Fruit fly (Drosophila melanogaster) whole organism, embryonic: ENCODE measurements around the gene CG11241.

Source experiments
- Abd-B ChIP-seq: fragments of 200-800 bp; sonication (Bioruptor generic); optimal IDR thresholded peaks from 2 replicates; lab custom pipeline; 2018; ENCODE audit warnings: missing biosample characterization, mild to moderate bottlenecking, missing genetic modification characterization, moderate library complexity
- Antp ChIP-seq: fragments of 200-800 bp; sonication (Bioruptor generic); optimal IDR thresholded peaks from 3 replicates; lab custom pipeline; 2016; ENCODE audit warnings: missing biosample characterization, missing genetic modification characterization
- CG1024 ChIP-seq: fragments of 200-800 bp; sonication (Bioruptor generic); IDR thresholded peaks from 2 replicates; pipeline ENCODE4 v1.3.6; 2022; ENCODE audit warnings: missing biosample characterization, missing genetic modification characterization
- CG10654 ChIP-seq: fragments of 200-800 bp; sonication (Bioruptor generic); optimal IDR thresholded peaks from 2 replicates; lab custom pipeline; 2016; ENCODE audit warnings: missing biosample characterization, missing genetic modification characterization
- CG12236 ChIP-seq: fragments of 200-800 bp; sonication (Bioruptor generic); optimal IDR thresholded peaks from 2 replicates; lab custom pipeline; 2016; ENCODE audit warnings: missing biosample characterization, missing genetic modification characterization
- CG13894 ChIP-seq: fragments of 200-800 bp; sonication (Bioruptor generic); optimal IDR thresholded peaks from 3 replicates; lab custom pipeline; 2018; ENCODE audit warnings: missing biosample characterization, mild to moderate bottlenecking, missing genetic modification characterization, moderate library complexity
- CG14965 ChIP-seq: fragments of 200-800 bp; sonication (Bioruptor generic); optimal IDR thresholded peaks from 2 replicates; lab custom pipeline; 2016; ENCODE audit warnings: missing biosample characterization, missing genetic modification characterization, borderline replicate concordance
- CG15479 ChIP-seq: fragments of 200-800 bp; sonication (Bioruptor generic); optimal IDR thresholded peaks from 3 replicates; lab custom pipeline; 2019; ENCODE audit warnings: missing biosample characterization, mild to moderate bottlenecking, missing genetic modification characterization, moderate library complexity
- CG16815 ChIP-seq: fragments of 200-800 bp; sonication (Bioruptor generic); optimal IDR thresholded peaks from 3 replicates; lab custom pipeline; 2017; ENCODE audit warnings: missing biosample characterization, mild to moderate bottlenecking, missing genetic modification characterization
- CG17328 ChIP-seq: fragments of 200-800 bp; sonication (Bioruptor generic); IDR thresholded peaks from 2 replicates; pipeline ENCODE4 v1.3.6; 2022; ENCODE audit warnings: missing biosample characterization, missing genetic modification characterization
- CG17361 ChIP-seq: fragments of 200-800 bp; sonication (Bioruptor generic); IDR thresholded peaks from 3 replicates; pipeline ENCODE4 v1.3.6; 2022; ENCODE audit warnings: missing biosample characterization, missing genetic modification characterization
- CG18599 ChIP-seq: fragments of 200-800 bp; sonication (Bioruptor generic); optimal IDR thresholded peaks from 3 replicates; lab custom pipeline; 2017; ENCODE audit warnings: missing biosample characterization, missing genetic modification characterization, mild to moderate bottlenecking, moderate library complexity, missing genetic modification reagents
- CG2199 ChIP-seq: fragments of 200-800 bp; sonication (Bioruptor generic); IDR thresholded peaks from 3 replicates; pipeline ENCODE4 v1.3.6; 2022; ENCODE audit warnings: missing biosample characterization, missing genetic modification characterization
- CG2678 ChIP-seq: fragments of 200-800 bp; sonication (Bioruptor generic); optimal IDR thresholded peaks from 3 replicates; lab custom pipeline; 2019; ENCODE audit warnings: missing biosample characterization, mild to moderate bottlenecking, missing genetic modification characterization, moderate library complexity
- CG2889 ChIP-seq: fragments of 200-800 bp; sonication (Bioruptor generic); IDR thresholded peaks from 3 replicates; pipeline ENCODE4 v1.3.6; 2022; ENCODE audit warnings: missing biosample characterization, missing genetic modification characterization
- CG34224 ChIP-seq: fragments of 200-800 bp; sonication (Bioruptor generic); IDR thresholded peaks from 3 replicates; pipeline ENCODE4 v1.3.6; 2022; ENCODE audit warnings: missing biosample characterization, missing genetic modification characterization; ENCODE audit not compliant: partially characterized antibody
- CG6813 ChIP-seq: fragments of 200-800 bp; sonication (Bioruptor generic); optimal IDR thresholded peaks from 2 replicates; lab custom pipeline; 2017; ENCODE audit warnings: missing biosample characterization, missing genetic modification characterization, mild to moderate bottlenecking, moderate library complexity, missing genetic modification reagents
- CG7745 ChIP-seq: fragments of 200-800 bp; sonication (Bioruptor generic); optimal IDR thresholded peaks from 2 replicates; lab custom pipeline; 2018; ENCODE audit warnings: missing biosample characterization, mild to moderate bottlenecking, missing genetic modification characterization, moderate library complexity
- CG7928 ChIP-seq: fragments of 200-800 bp; sonication (Bioruptor generic); optimal IDR thresholded peaks from 2 replicates; lab custom pipeline; 2017; ENCODE audit warnings: missing biosample characterization, mild to moderate bottlenecking, missing genetic modification characterization
- CG9609 ChIP-seq: fragments of 200-800 bp; sonication (Bioruptor generic); optimal IDR thresholded peaks from 3 replicates; lab custom pipeline; 2016; ENCODE audit warnings: missing biosample characterization, missing genetic modification characterization
- CG9817 ChIP-seq: fragments of 200-800 bp; sonication (Bioruptor generic); optimal IDR thresholded peaks from 2 replicates; lab custom pipeline; 2018; ENCODE audit warnings: missing biosample characterization, mild to moderate bottlenecking, missing genetic modification characterization, moderate library complexity
- CoRest ChIP-seq: fragments of 200-800 bp; sonication (Bioruptor generic); optimal IDR thresholded peaks from 3 replicates; lab custom pipeline; 2018; ENCODE audit warnings: missing biosample characterization, mild to moderate bottlenecking, missing genetic modification characterization, moderate library complexity
- Dbx ChIP-seq: fragments of 200-800 bp; sonication (Bioruptor generic); IDR thresholded peaks from 3 replicates; pipeline ENCODE4 v1.3.6; 2022; ENCODE audit warnings: missing biosample characterization, missing genetic modification characterization
- Deaf1 ChIP-seq: fragments of 200-800 bp; optimal IDR thresholded peaks from 3 replicates; lab custom pipeline; 2019; ENCODE audit warnings: missing biosample characterization, mild to moderate bottlenecking, missing genetic modification characterization, moderate library complexity
- ERR ChIP-seq: fragments of 200-800 bp; sonication (Bioruptor generic); optimal IDR thresholded peaks from 2 replicates; lab custom pipeline; 2016; ENCODE audit warnings: missing biosample characterization, missing genetic modification characterization
- H15 ChIP-seq: fragments of 200-800 bp; sonication (Bioruptor generic); IDR thresholded peaks from 3 replicates; pipeline ENCODE4 v1.3.6; 2022; ENCODE audit warnings: missing biosample characterization, missing genetic modification characterization
- HHEX ChIP-seq: fragments of 200-800 bp; sonication (Bioruptor generic); optimal IDR thresholded peaks from 3 replicates; lab custom pipeline; 2017; ENCODE audit warnings: missing biosample characterization, mild to moderate bottlenecking, missing genetic modification characterization, missing genetic modification reagents
- HLH4C ChIP-seq: fragments of 200-800 bp; sonication (Bioruptor generic); IDR thresholded peaks from 3 replicates; pipeline ENCODE4 v1.3.6; 2022; ENCODE audit warnings: missing biosample characterization, missing genetic modification characterization; ENCODE audit not compliant: partially characterized antibody
- HmgD ChIP-seq: fragments of 200-800 bp; sonication (Bioruptor generic); optimal IDR thresholded peaks from 3 replicates; lab custom pipeline; 2016; ENCODE audit warnings: missing biosample characterization, missing genetic modification characterization
- MESR4 ChIP-seq: fragments of 200-800 bp; sonication (Bioruptor generic); optimal IDR thresholded peaks from 2 replicates; lab custom pipeline; 2018; ENCODE audit warnings: missing biosample characterization, mild to moderate bottlenecking, missing genetic modification characterization, moderate library complexity
- Ptx1 ChIP-seq: fragments of 200-800 bp; sonication (Bioruptor generic); IDR thresholded peaks from 2 replicates; pipeline ENCODE4 v1.3.6; 2022; ENCODE audit warnings: missing biosample characterization, missing genetic modification characterization
- Ravus ChIP-seq: fragments of 200-800 bp; sonication (Bioruptor generic); IDR thresholded peaks from 2 replicates; pipeline ENCODE4 v1.3.6; 2022; ENCODE audit warnings: missing biosample characterization, missing genetic modification characterization
- Rfx ChIP-seq: fragments of 200-800 bp; sonication (Bioruptor generic); IDR thresholded peaks from 2 replicates; pipeline ENCODE4 v1.3.6; 2022; ENCODE audit warnings: missing biosample characterization, missing genetic modification characterization
- Sox100B ChIP-seq: fragments of 200-800 bp; sonication (Bioruptor generic); optimal IDR thresholded peaks from 3 replicates; lab custom pipeline; 2018; ENCODE audit warnings: missing biosample characterization, mild to moderate bottlenecking, missing genetic modification characterization
- Taf1 ChIP-seq: fragments of 200-800 bp; sonication (Bioruptor generic); IDR thresholded peaks from 2 replicates; pipeline ENCODE4 v1.3.6; 2022; ENCODE audit warnings: missing biosample characterization, missing genetic modification characterization
- al ChIP-seq: fragments of 200-800 bp; sonication (Bioruptor generic); IDR thresholded peaks from 2 replicates; pipeline ENCODE4 v1.3.6; 2022; ENCODE audit warnings: missing biosample characterization, missing genetic modification characterization
- bbx ChIP-seq: fragments of 200-800 bp; sonication (Bioruptor generic); IDR thresholded peaks from 2 replicates; pipeline ENCODE4 v1.3.6; 2022; ENCODE audit warnings: missing biosample characterization, missing genetic modification characterization; ENCODE audit not compliant: partially characterized antibody
- caup ChIP-seq: fragments of 200-800 bp; sonication (Bioruptor generic); optimal IDR thresholded peaks from 3 replicates; lab custom pipeline; 2017; ENCODE audit warnings: missing biosample characterization, mild to moderate bottlenecking, missing genetic modification characterization, moderate library complexity; ENCODE audit not compliant: severe bottlenecking
- crc ChIP-seq: fragments of 200-800 bp; sonication (Bioruptor generic); optimal IDR thresholded peaks from 2 replicates; lab custom pipeline; 2016; ENCODE audit warnings: missing biosample characterization, missing genetic modification characterization
- crp ChIP-seq, 2 experiments: fragments of 200-800 bp; sonication (Bioruptor generic); optimal IDR thresholded peaks; 2 replicates in 1 of 2; 3 replicates in 1 of 2; lab custom pipeline; 2017; ENCODE audit warnings: missing biosample characterization in 2 of 2, missing genetic modification characterization in 2 of 2, mild to moderate bottlenecking in 1 of 2, moderate library complexity in 1 of 2
- eyg ChIP-seq: fragments of 200-800 bp; sonication (Bioruptor generic); optimal IDR thresholded peaks from 3 replicates; lab custom pipeline; 2016; ENCODE audit warnings: missing biosample characterization, missing genetic modification characterization
- insv ChIP-seq, 2 experiments: fragments of 200-800 bp; sonication (Bioruptor generic); optimal IDR thresholded peaks; 3 replicates each; lab custom pipeline; 2016 to 2018; ENCODE audit warnings: missing biosample characterization in 2 of 2, missing genetic modification characterization in 2 of 2
- ken ChIP-seq: fragments of 200-800 bp; sonication (Bioruptor generic); IDR thresholded peaks from 3 replicates; pipeline ENCODE4 v1.3.6; 2022; ENCODE audit warnings: missing biosample characterization, missing genetic modification characterization
- kni ChIP-seq: fragments of 200-800 bp; sonication (Bioruptor generic); optimal IDR thresholded peaks from 3 replicates; lab custom pipeline; 2017; ENCODE audit warnings: mild to moderate bottlenecking, missing biosample characterization, missing genetic modification reagents, missing genetic modification characterization
- nau ChIP-seq: fragments of 200-800 bp; sonication (Bioruptor generic); optimal IDR thresholded peaks from 3 replicates; lab custom pipeline; 2017; ENCODE audit warnings: missing biosample characterization, mild to moderate bottlenecking, missing genetic modification characterization, missing genetic modification reagents
- repo ChIP-seq: fragments of 200-800 bp; sonication (Bioruptor generic); optimal IDR thresholded peaks from 2 replicates; lab custom pipeline; 2016; ENCODE audit warnings: missing biosample characterization, missing genetic modification characterization
- sens-2 ChIP-seq: fragments of 200-800 bp; sonication (Bioruptor generic); IDR thresholded peaks from 2 replicates; pipeline ENCODE4 v1.3.6; 2022; ENCODE audit warnings: missing biosample characterization, missing genetic modification characterization
- trh ChIP-seq: fragments of 200-800 bp; sonication (Bioruptor generic); optimal IDR thresholded peaks from 2 replicates; lab custom pipeline; 2016; ENCODE audit warnings: missing biosample characterization, missing genetic modification characterization

CG11241 gene

dm6 chr3L:22741389-22742120 lies 3.3 kb upstream of the CG11241 start, which contains the start of gene CG7369 (continued):
- peak; percentile 90 for TF ChIP-seq CG18599
- TF ChIP-seq CG34224 (GFP tag; lab: Robert Waterston, UW) = peak; percentile 59; the same call in 2 of the 3 replicates
- TF ChIP-seq Deaf1 (tag; lab: Kevin White, UChicago) = peak; percentile 56
- peak; percentile 85 for TF ChIP-seq Ptx1 (GFP tag; lab: Robert Waterston, UW)
- peak; percentile 74 for TF ChIP-seq ken (GFP tag; lab: Robert Waterston, UW)
- no peak for TF ChIP-seq Taf1 (GFP tag; lab: Robert Waterston, UW)
- peak; percentile 60 for TF ChIP-seq repo (GFP tag; lab: Kevin White, UChicago)
- no peak for TF ChIP-seq CG7745 (tag; lab: Kevin White, UChicago)
- TF ChIP-seq ERR = peak; percentile 61
- TF ChIP-seq CG2889 (GFP tag; lab: Robert Waterston, UW) = peak; percentile 70; the same call in 1 of the 3 replicates
- peak; percentile 24; the same call in 1 of the 2 replicates for TF ChIP-seq bbx (GFP tag; lab: Robert Waterston, UW)
- peak; percentile 20 for TF ChIP-seq CG14965 (GFP tag; lab: Kevin White, UChicago)
- peak; percentile 84 for TF ChIP-seq caup
- no peak; the same call in 1 of the 2 replicates for TF ChIP-seq Ravus
- TF ChIP-seq kni (GFP tag; lab: Kevin White, UChicago) = peak; percentile 64
- TF ChIP-seq CG16815 (GFP tag; lab: Kevin White, UChicago) = peak; percentile 88
- peak; percentile 86 for TF ChIP-seq CG9817 (tag; lab: Kevin White, UChicago)
- TF ChIP-seq eyg (GFP tag; lab: Kevin White, UChicago) = peak; percentile 36
- TF ChIP-seq nau (GFP tag; lab: Kevin White, UChicago) = peak; percentile 46
- TF ChIP-seq CG17361 = peak; percentile 93
- no peak for TF ChIP-seq HmgD (GFP tag; lab: Kevin White, UChicago)
- peak; percentile 81 for TF ChIP-seq CG13894 (tag; lab: Kevin White, UChicago)
- peak in 1 of 2 experiments; percentile 68 for TF ChIP-seq insv (GFP tag; optimal IDR thresholded peaks at IDR 0.05; lab: Kevin White, UChicago)
- TF ChIP-seq Antp (GFP tag; lab: Kevin White, UChicago) = peak; percentile 85
- peak; percentile 73 for TF ChIP-seq HLH4C (GFP tag; lab: Robert Waterston, UW)
- peak; percentile 81 for TF ChIP-seq CG2678 (tag; lab: Kevin White, UChicago)
- peak; percentile 80 for TF ChIP-seq HHEX (GFP tag; lab: Kevin White, UChicago)
- peak; percentile 87 for TF ChIP-seq Abd-B (GFP tag; lab: Kevin White, UChicago)
- no peak; the same call in 1 of the 2 replicates for TF ChIP-seq CG1024 (GFP tag; lab: Robert Waterston, UW)
- TF ChIP-seq CG6813 (GFP tag; lab: Kevin White, UChicago) = no peak
- TF ChIP-seq Sox100B (GFP tag; lab: Kevin White, UChicago) = peak; percentile 81
- peak; percentile 26; the same call in 1 of the 2 replicates for TF ChIP-seq sens-2 (GFP tag; lab: Robert Waterston, UW)
- peak; percentile 78 for TF ChIP-seq CG10654 (GFP tag; lab: Kevin White, UChicago)
- TF ChIP-seq CG2199 (GFP tag; lab: Robert Waterston, UW) = 0 out of 3 replicates have a peak, but pooled peaks have one; percentile 8
- peak; percentile 34 to 81 for TF ChIP-seq crp (GFP tag; optimal IDR thresholded peaks at IDR 0.05; lab: Kevin White, UChicago)
- TF ChIP-seq CoRest = peak; percentile 97
- TF ChIP-seq crc (GFP tag; lab: Kevin White, UChicago) = peak; percentile 60
- peak; percentile 89 for TF ChIP-seq Rfx
- peak; percentile 76 for TF ChIP-seq al (GFP tag; lab: Robert Waterston, UW)
- peak; percentile 63 for TF ChIP-seq CG9609 (GFP tag; lab: Kevin White, UChicago)
- peak; percentile 74; the same call in 2 of the 3 replicates for TF ChIP-seq H15 (GFP tag; lab: Robert Waterston, UW)
- TF ChIP-seq CG17328 (GFP tag; lab: Robert Waterston, UW) = peak; percentile 63
- peak; percentile 16 for TF ChIP-seq CG12236 (GFP tag; lab: Kevin White, UChicago)
- TF ChIP-seq Dbx = peak; percentile 89
- peak; percentile 67 for TF ChIP-seq trh (GFP tag; lab: Kevin White, UChicago)
- TF ChIP-seq CG7928 (GFP tag; lab: Kevin White, UChicago) = peak; percentile 95
- peak; percentile 27 for TF ChIP-seq MESR4 (GFP tag; lab: Kevin White, UChicago)
- peak; percentile 64 for TF ChIP-seq CG15479 (GFP tag; lab: Kevin White, UChicago)
